Fruit fly (Drosophila melanogaster) whole organism: Measurements from ENCODE around the gene Ccp84Af.

Experiments
- CG8478 ChIP-seq: fragments of >200 bp; optimal IDR thresholded peaks from 2 replicates; lab custom pipeline; 2018; ENCODE audit warnings: inconsistent platforms
- Dll ChIP-seq: fragments of >200 bp; optimal IDR thresholded peaks from 2 replicates; lab custom pipeline; 2017
- EcR ChIP-seq, 2 experiments: fragments of >200 bp; optimal IDR thresholded peaks; 2 replicates each; lab custom pipeline; 2017; ENCODE audit warnings: missing biosample characterization in 2 of 2, missing genetic modification characterization in 2 of 2, missing genetic modification reagents in 2 of 2
- psq ChIP-seq: fragments of >200 bp; optimal IDR thresholded peaks from 2 replicates; lab custom pipeline; 2017
- usp ChIP-seq: fragments of >200 bp; optimal IDR thresholded peaks from 2 replicates; lab custom pipeline; 2017; ENCODE audit warnings: missing biosample characterization, missing genetic modification characterization, mixed read lengths

DNA sequence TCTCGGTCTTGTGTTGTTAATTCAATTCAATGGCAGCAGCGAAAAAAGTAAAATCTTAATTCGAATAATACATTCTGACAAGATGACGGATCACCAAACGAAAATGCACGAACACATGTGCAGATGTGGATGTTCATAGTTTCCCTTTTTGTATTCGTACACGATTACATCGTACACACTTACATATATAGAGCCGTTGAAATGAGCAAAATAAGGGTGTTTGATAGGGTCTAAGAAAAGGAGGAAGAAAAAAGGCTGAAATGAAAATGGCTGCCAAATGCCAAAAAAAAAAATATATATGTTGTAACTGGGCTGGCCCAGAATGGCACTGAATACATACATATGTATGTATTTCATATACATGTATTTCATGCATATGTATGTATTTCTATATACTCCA is 21.8 kb downstream of the Ccp84Af start:
- TF ChIP-seq psq: no peak
- TF ChIP-seq Dll (lab: Kevin White, UChicago): no peak
- TF ChIP-seq usp (GFP tag; lab: Kevin White, UChicago): no peak
- no peak for TF ChIP-seq CG8478 (lab: Kevin White, UChicago)
- no peak for TF ChIP-seq EcR (GFP tag; optimal IDR thresholded peaks at IDR 0.05; lab: Kevin White, UChicago)
